Fruit fly (Drosophila melanogaster): Measurements from ENCODE around the gene Task6.
A peak's percentile ranks its signal among the peaks of the same experiment; 100 is the strongest.

Task6 gene

DNA sequence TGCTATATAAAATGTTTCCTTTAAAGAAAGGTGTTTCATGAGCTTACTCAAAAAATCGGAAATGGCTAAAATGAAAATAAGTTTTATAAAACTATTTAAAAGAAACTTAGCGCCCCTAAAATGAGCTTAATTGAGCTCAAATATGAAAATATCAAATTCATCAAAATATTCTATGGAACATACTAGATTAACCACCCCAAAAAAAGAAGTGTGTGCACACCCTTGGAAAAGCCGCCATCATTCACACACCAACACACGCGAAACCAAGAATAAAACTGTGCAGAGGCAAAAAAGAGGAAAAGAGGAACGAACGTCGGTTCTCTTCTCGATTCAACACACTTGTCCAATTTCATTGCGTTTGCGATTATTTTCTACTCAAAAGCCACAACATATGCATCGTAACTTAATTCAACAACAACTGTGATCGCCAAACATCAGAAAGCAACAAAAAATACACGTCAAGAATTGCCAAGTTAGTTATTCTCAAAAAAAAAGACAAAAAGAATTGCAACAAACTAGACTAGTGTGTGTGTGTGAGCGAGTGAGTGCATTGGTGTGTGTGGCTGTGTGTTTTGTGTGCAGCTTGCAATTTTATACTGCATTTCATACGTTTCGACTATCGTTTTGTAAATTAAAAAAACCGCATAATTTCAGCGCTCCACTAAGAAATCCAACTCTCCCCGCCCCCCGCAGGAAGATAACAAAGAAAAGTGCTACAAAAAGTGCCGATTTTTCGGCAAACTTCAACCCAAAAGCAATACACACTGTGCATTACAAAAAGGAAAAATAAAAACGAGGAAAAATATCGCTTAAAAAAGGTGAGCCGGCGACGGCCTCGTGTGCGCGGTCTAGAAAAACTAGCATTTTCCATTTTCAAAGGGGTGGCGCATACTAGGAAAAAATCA, 27.4 kb downstream of the Task6 start, which contains the start of gene rin:
Gene rin (plus strand): TSS at position 276 of the 905 bp plus-strand sequence.
- TF ChIP-seq Ravus (GFP tag; IDR thresholded peaks at IDR 0.05) (no peak), Sin3A (optimal IDR thresholded peaks at IDR 0.05) (no peak), gem (tag; optimal IDR thresholded peaks at IDR 0.05) (no peak), Sry-δ (GFP tag; optimal IDR thresholded peaks at IDR 0.05) (no peak), CG12391 (tag; optimal IDR thresholded peaks at IDR 0.05) (no peak), sob (GFP tag; IDR thresholded peaks at IDR 0.05) (no peak), p53 (GFP tag; optimal IDR thresholded peaks at IDR 0.05) (no peak), CG8281 (tag; optimal IDR thresholded peaks at IDR 0.05) (no peak), mirr (GFP tag; optimal IDR thresholded peaks at IDR 0.05) (no peak), CG10321 (GFP tag; IDR thresholded peaks at IDR 0.05) (no peak), lola (GFP tag; optimal IDR thresholded peaks at IDR 0.05) (no peak), CG15479 (GFP tag; optimal IDR thresholded peaks at IDR 0.05) (peak; percentile 42), Lim3 (GFP tag; IDR thresholded peaks at IDR 0.05) (no peak), CG7928 (GFP tag; optimal IDR thresholded peaks at IDR 0.05) (no peak), slbo (GFP tag; IDR thresholded peaks at IDR 0.05) (peak; percentile 27; the same call in 1 of the 2 replicates), HLH4C (GFP tag; IDR thresholded peaks at IDR 0.05; ENCODE audit: partially characterized antibody) (no peak), Fer1 (GFP tag; optimal IDR thresholded peaks at IDR 0.05) (peak; percentile 15), vvl (GFP tag; IDR thresholded peaks at IDR 0.05) (no peak; the same call in 1 of the 2 replicates), CG12071 (GFP tag; optimal IDR thresholded peaks at IDR 0.05) (no peak), hkb (optimal IDR thresholded peaks at IDR 0.05) (no peak), hkb (GFP tag; IDR thresholded peaks at IDR 0.05) (no peak), CoRest (tag; optimal IDR thresholded peaks at IDR 0.05) (no peak), CG6654 (GFP tag; optimal IDR thresholded peaks at IDR 0.05) (no peak), croc (GFP tag; conservative IDR thresholded peaks at IDR 0.05) (no peak), CG1602 (GFP tag; optimal IDR thresholded peaks at IDR 0.05) (no peak), grn (GFP tag; optimal IDR thresholded peaks at IDR 0.05) (no peak), CG3995 (GFP tag; optimal IDR thresholded peaks at IDR 0.05) (no peak), cas (GFP tag; IDR thresholded peaks at IDR 0.05) (no peak), dmrt11E (tag; optimal IDR thresholded peaks at IDR 0.05) (no peak), onecut (GFP tag; IDR thresholded peaks at IDR 0.05) (no peak), CG15269 (tag; optimal IDR thresholded peaks at IDR 0.05) (no peak), Sry-β (GFP tag; optimal IDR thresholded peaks at IDR 0.05) (no peak), CG1024 (GFP tag; IDR thresholded peaks at IDR 0.05) (no peak), row (GFP tag; IDR thresholded peaks at IDR 0.05) (peak; percentile 71), CG4328 (GFP tag; optimal IDR thresholded peaks at IDR 0.05) (no peak), CG4360 (GFP tag; IDR thresholded peaks at IDR 0.05) (no peak), CG6175 (GFP tag; IDR thresholded peaks at IDR 0.05) (no peak), D19A (tag; optimal IDR thresholded peaks at IDR 0.05) (no peak), Mes4 (GFP tag; optimal IDR thresholded peaks at IDR 0.05) (no peak), Dfd (GFP tag; optimal IDR thresholded peaks at IDR 0.05) (no peak), esg (GFP tag; conservative IDR thresholded peaks at IDR 0.05) (no peak), pfk (GFP tag; optimal IDR thresholded peaks at IDR 0.05) (no peak), CG8359 (GFP tag; optimal IDR thresholded peaks at IDR 0.05; ENCODE audit: borderline replicate concordance) (no peak), Xbp1 (GFP tag; optimal IDR thresholded peaks at IDR 0.05) (no peak), gt (GFP tag; IDR thresholded peaks at IDR 0.05) (no peak), CG13287 (GFP tag; IDR thresholded peaks at IDR 0.05; ENCODE audit: partially characterized antibody) (no peak), gsb (GFP tag; IDR thresholded peaks at IDR 0.05) (no peak), CG11398 (GFP tag; optimal IDR thresholded peaks at IDR 0.05) (no peak), gsb-n (tag; optimal IDR thresholded peaks at IDR 0.05) (no peak), CG17568 (GFP tag; optimal IDR thresholded peaks at IDR 0.05) (no peak)
